Fruit fly (Drosophila melanogaster) whole organism, embryonic: ENCODE results near the gene CG45099.

Source experiments
- Antp ChIP-seq: fragments of 200-800 bp; sonication (Bioruptor generic); optimal IDR thresholded peaks from 3 replicates; lab custom pipeline; 2016; ENCODE audit warnings: missing biosample characterization, missing genetic modification characterization
- C15 ChIP-seq: fragments of 200-800 bp; sonication (Bioruptor generic); IDR thresholded peaks from 3 replicates; pipeline ENCODE4 v1.3.6; 2022; ENCODE audit warnings: missing biosample characterization, missing genetic modification characterization
- CG10321 ChIP-seq: fragments of 200-800 bp; sonication (Bioruptor generic); IDR thresholded peaks from 2 replicates; pipeline ENCODE4 v1.3.6; 2022; ENCODE audit warnings: missing biosample characterization, missing genetic modification characterization
- CG16779 ChIP-seq: fragments of 200-800 bp; sonication (Bioruptor generic); IDR thresholded peaks from 2 replicates; pipeline ENCODE4 v1.3.6; 2022; ENCODE audit warnings: missing biosample characterization, missing genetic modification characterization
- CG2120 ChIP-seq: fragments of 200-800 bp; sonication (Bioruptor generic); optimal IDR thresholded peaks from 3 replicates; lab custom pipeline; 2016; ENCODE audit warnings: missing biosample characterization, missing genetic modification characterization
- CG30020 ChIP-seq: fragments of 200-800 bp; optimal IDR thresholded peaks from 2 replicates; lab custom pipeline; 2019; ENCODE audit warnings: missing biosample characterization, mild to moderate bottlenecking, missing genetic modification characterization, moderate library complexity
- CG3065 ChIP-seq: fragments of 200-800 bp; sonication (Bioruptor generic); optimal IDR thresholded peaks from 2 replicates; lab custom pipeline; 2016; ENCODE audit warnings: missing biosample characterization, missing genetic modification characterization
- CG31224 ChIP-seq: fragments of 200-800 bp; sonication (Bioruptor generic); IDR thresholded peaks from 2 replicates; pipeline ENCODE4 v1.3.6; 2022; ENCODE audit warnings: missing biosample characterization, missing genetic modification characterization
- CG31441 ChIP-seq: fragments of 200-800 bp; sonication (Bioruptor generic); IDR thresholded peaks from 2 replicates; pipeline ENCODE4 v1.3.6; 2022; ENCODE audit warnings: missing biosample characterization, missing genetic modification characterization
- CG34224 ChIP-seq: fragments of 200-800 bp; sonication (Bioruptor generic); IDR thresholded peaks from 3 replicates; pipeline ENCODE4 v1.3.6; 2022; ENCODE audit warnings: missing biosample characterization, missing genetic modification characterization; ENCODE audit not compliant: partially characterized antibody
- CG34422 ChIP-seq: fragments of 200-800 bp; sonication (Bioruptor generic); IDR thresholded peaks from 3 replicates; pipeline ENCODE4 v1.3.6; 2022; ENCODE audit warnings: missing biosample characterization, missing genetic modification characterization
- CG3726 ChIP-seq: fragments of 200-800 bp; sonication (Bioruptor generic); IDR thresholded peaks from 3 replicates; pipeline ENCODE4, ENCODE4 v1.3.6; 2022; ENCODE audit warnings: missing biosample characterization, missing genetic modification characterization
- CG7357 ChIP-seq: fragments of 200-800 bp; sonication (Bioruptor generic); IDR thresholded peaks from 3 replicates; pipeline ENCODE4 v1.3.6; 2022; ENCODE audit warnings: missing biosample characterization, missing genetic modification characterization
- CG7745 ChIP-seq: fragments of 200-800 bp; sonication (Bioruptor generic); optimal IDR thresholded peaks from 2 replicates; lab custom pipeline; 2018; ENCODE audit warnings: missing biosample characterization, mild to moderate bottlenecking, missing genetic modification characterization, moderate library complexity
- CG8281 ChIP-seq: fragments of 200-800 bp; sonication (Bioruptor generic); optimal IDR thresholded peaks from 2 replicates; lab custom pipeline; 2018; ENCODE audit warnings: missing biosample characterization, mild to moderate bottlenecking, missing genetic modification characterization, moderate library complexity
- CG8359 ChIP-seq: fragments of 200-800 bp; sonication (Bioruptor generic); optimal IDR thresholded peaks from 2 replicates; lab custom pipeline; 2017; ENCODE audit warnings: missing biosample characterization, mild to moderate bottlenecking, missing genetic modification characterization, borderline replicate concordance
- CG9437 ChIP-seq: fragments of 200-800 bp; sonication (Bioruptor generic); optimal IDR thresholded peaks from 2 replicates; lab custom pipeline; 2018; ENCODE audit warnings: missing biosample characterization, mild to moderate bottlenecking, missing genetic modification characterization
- Dip2 ChIP-seq: fragments of 200-800 bp; sonication (Bioruptor generic); IDR thresholded peaks from 2 replicates; pipeline ENCODE4 v1.3.6; 2022; ENCODE audit warnings: missing biosample characterization, missing genetic modification characterization
- E2f1 ChIP-seq: fragments of 200-800 bp; sonication (Bioruptor generic); IDR thresholded peaks from 2 replicates; pipeline ENCODE4 v1.3.6; 2022; ENCODE audit warnings: missing biosample characterization, missing genetic modification characterization
- GATAe ChIP-seq: fragments of 200-800 bp; sonication (Bioruptor generic); conservative IDR thresholded peaks from 2 replicates; pipeline ENCODE4 v1.3.6; 2022; ENCODE audit warnings: missing biosample characterization, missing genetic modification characterization
- Gsc ChIP-seq: fragments of 200-800 bp; sonication (Bioruptor generic); IDR thresholded peaks from 2 replicates; pipeline ENCODE4 v1.3.6; 2022; ENCODE audit warnings: missing biosample characterization, missing genetic modification characterization
- HLH4C ChIP-seq: fragments of 200-800 bp; sonication (Bioruptor generic); IDR thresholded peaks from 3 replicates; pipeline ENCODE4 v1.3.6; 2022; ENCODE audit warnings: missing biosample characterization, missing genetic modification characterization; ENCODE audit not compliant: partially characterized antibody
- HmgZ ChIP-seq: fragments of 200-800 bp; sonication (Bioruptor generic); optimal IDR thresholded peaks from 2 replicates; lab custom pipeline; 2018; ENCODE audit warnings: missing biosample characterization, mild to moderate bottlenecking, missing genetic modification characterization
- Lhr ChIP-seq: fragments of 200-800 bp; sonication (Bioruptor generic); optimal IDR thresholded peaks from 3 replicates; lab custom pipeline; 2017; ENCODE audit warnings: mild to moderate bottlenecking, missing biosample characterization, missing genetic modification reagents, missing genetic modification characterization
- Nf-YC ChIP-seq: fragments of 200-800 bp; optimal IDR thresholded peaks from 3 replicates; lab custom pipeline; 2019; ENCODE audit warnings: missing biosample characterization, mild to moderate bottlenecking, missing genetic modification characterization, moderate library complexity
- Oaz ChIP-seq: fragments of 200-800 bp; sonication (Bioruptor generic); IDR thresholded peaks from 2 replicates; pipeline ENCODE4 v1.3.6; 2022; ENCODE audit warnings: missing biosample characterization, missing genetic modification characterization
- Oli ChIP-seq: fragments of 200-800 bp; sonication (Bioruptor generic); optimal IDR thresholded peaks from 2 replicates; lab custom pipeline; 2018; ENCODE audit warnings: missing biosample characterization, mild to moderate bottlenecking, missing genetic modification characterization, moderate library complexity
- Sox100B ChIP-seq: fragments of 200-800 bp; sonication (Bioruptor generic); optimal IDR thresholded peaks from 3 replicates; lab custom pipeline; 2018; ENCODE audit warnings: missing biosample characterization, mild to moderate bottlenecking, missing genetic modification characterization
- Sry-δ ChIP-seq: fragments of 200-800 bp; sonication (Bioruptor generic); optimal IDR thresholded peaks from 2 replicates; lab custom pipeline; 2016; ENCODE audit warnings: missing biosample characterization, missing genetic modification characterization
- cas ChIP-seq: fragments of 200-800 bp; sonication (Bioruptor generic); IDR thresholded peaks from 2 replicates; pipeline ENCODE4 v1.3.6; 2022; ENCODE audit warnings: missing biosample characterization, missing genetic modification characterization
- chn ChIP-seq: fragments of 200-800 bp; sonication (Bioruptor generic); optimal IDR thresholded peaks from 2 replicates; lab custom pipeline; 2016; ENCODE audit warnings: missing biosample characterization, missing genetic modification characterization
- corto ChIP-seq: fragments of 200-800 bp; sonication (Bioruptor generic); optimal IDR thresholded peaks from 2 replicates; lab custom pipeline; 2016; ENCODE audit warnings: missing biosample characterization, mild to moderate bottlenecking, missing genetic modification characterization, moderate library complexity
- crc ChIP-seq: fragments of 200-800 bp; sonication (Bioruptor generic); optimal IDR thresholded peaks from 2 replicates; lab custom pipeline; 2016; ENCODE audit warnings: missing biosample characterization, missing genetic modification characterization
- croc ChIP-seq: fragments of 200-800 bp; sonication (Bioruptor generic); conservative IDR thresholded peaks from 3 replicates; pipeline ENCODE4 v1.3.6; 2022; ENCODE audit warnings: missing biosample characterization, missing genetic modification characterization
- dysf ChIP-seq: fragments of 200-800 bp; sonication (Bioruptor generic); IDR thresholded peaks from 3 replicates; pipeline ENCODE4 v1.3.6; 2022; ENCODE audit warnings: missing biosample characterization, missing genetic modification characterization
- fd102C ChIP-seq: fragments of 200-800 bp; sonication (Bioruptor generic); optimal IDR thresholded peaks from 2 replicates; lab custom pipeline; 2018; ENCODE audit warnings: missing biosample characterization, mild to moderate bottlenecking, missing genetic modification characterization, moderate library complexity
- fru ChIP-seq: fragments of >200 bp; optimal IDR thresholded peaks from 2 replicates; lab custom pipeline; 2017
- jing ChIP-seq: fragments of 200-800 bp; sonication (Bioruptor generic); optimal IDR thresholded peaks from 2 replicates; lab custom pipeline; 2018; ENCODE audit warnings: missing biosample characterization, mild to moderate bottlenecking, missing genetic modification characterization
- klu ChIP-seq: fragments of 200-800 bp; sonication (Bioruptor generic); IDR thresholded peaks from 2 replicates; pipeline ENCODE4 v1.3.6; 2022; ENCODE audit warnings: missing biosample characterization, missing genetic modification characterization
- mld ChIP-seq: fragments of 200-800 bp; sonication (Bioruptor generic); IDR thresholded peaks from 3 replicates; pipeline ENCODE4 v1.3.6; 2022; ENCODE audit warnings: missing biosample characterization, missing genetic modification characterization; ENCODE audit not compliant: partially characterized antibody
- pros ChIP-seq: fragments of 200-800 bp; sonication (Bioruptor generic); optimal IDR thresholded peaks from 3 replicates; lab custom pipeline; 2019; ENCODE audit warnings: missing biosample characterization, mild to moderate bottlenecking, missing genetic modification characterization, moderate library complexity
- pzg ChIP-seq: fragments of 200-800 bp; sonication (Bioruptor generic); optimal IDR thresholded peaks from 3 replicates; lab custom pipeline; 2018; ENCODE audit warnings: missing biosample characterization, mild to moderate bottlenecking, missing genetic modification characterization, moderate library complexity
- scrt ChIP-seq: fragments of 200-800 bp; sonication (Bioruptor generic); optimal IDR thresholded peaks from 2 replicates; lab custom pipeline; 2018; ENCODE audit warnings: missing biosample characterization, mild to moderate bottlenecking, missing genetic modification characterization, moderate library complexity
- sens-2 ChIP-seq: fragments of 200-800 bp; sonication (Bioruptor generic); IDR thresholded peaks from 2 replicates; pipeline ENCODE4 v1.3.6; 2022; ENCODE audit warnings: missing biosample characterization, missing genetic modification characterization
- sisA ChIP-seq: fragments of 200-800 bp; sonication (Bioruptor generic); IDR thresholded peaks from 2 replicates; pipeline ENCODE4 v1.3.6; 2022; ENCODE audit warnings: missing biosample characterization, missing genetic modification characterization
- slou ChIP-seq: fragments of 200-800 bp; sonication (Bioruptor generic); optimal IDR thresholded peaks from 3 replicates; lab custom pipeline; 2016; ENCODE audit warnings: missing biosample characterization, missing genetic modification characterization
- sqz ChIP-seq: fragments of 200-800 bp; sonication (Bioruptor generic); optimal IDR thresholded peaks from 3 replicates; lab custom pipeline; 2018; ENCODE audit warnings: missing biosample characterization, mild to moderate bottlenecking, missing genetic modification characterization
- tgo ChIP-seq: fragments of 200-800 bp; sonication (Bioruptor generic); IDR thresholded peaks from 3 replicates; pipeline ENCODE4 v1.3.6; 2022; ENCODE audit warnings: missing biosample characterization, missing genetic modification characterization
- trh ChIP-seq: fragments of 200-800 bp; sonication (Bioruptor generic); optimal IDR thresholded peaks from 2 replicates; lab custom pipeline; 2016; ENCODE audit warnings: missing biosample characterization, missing genetic modification characterization
- usp ChIP-seq: fragments of >200 bp; optimal IDR thresholded peaks from 2 replicates; lab custom pipeline; 2017; ENCODE audit warnings: missing biosample characterization, missing genetic modification characterization
- yki ChIP-seq: fragments of >200 bp; optimal IDR thresholded peaks from 3 replicates; lab custom pipeline; 2018
- zf30C ChIP-seq: fragments of 200-800 bp; sonication (Bioruptor generic); optimal IDR thresholded peaks from 3 replicates; lab custom pipeline; 2018; ENCODE audit warnings: missing biosample characterization, mild to moderate bottlenecking, missing genetic modification characterization

CG45099 gene

DNA sequence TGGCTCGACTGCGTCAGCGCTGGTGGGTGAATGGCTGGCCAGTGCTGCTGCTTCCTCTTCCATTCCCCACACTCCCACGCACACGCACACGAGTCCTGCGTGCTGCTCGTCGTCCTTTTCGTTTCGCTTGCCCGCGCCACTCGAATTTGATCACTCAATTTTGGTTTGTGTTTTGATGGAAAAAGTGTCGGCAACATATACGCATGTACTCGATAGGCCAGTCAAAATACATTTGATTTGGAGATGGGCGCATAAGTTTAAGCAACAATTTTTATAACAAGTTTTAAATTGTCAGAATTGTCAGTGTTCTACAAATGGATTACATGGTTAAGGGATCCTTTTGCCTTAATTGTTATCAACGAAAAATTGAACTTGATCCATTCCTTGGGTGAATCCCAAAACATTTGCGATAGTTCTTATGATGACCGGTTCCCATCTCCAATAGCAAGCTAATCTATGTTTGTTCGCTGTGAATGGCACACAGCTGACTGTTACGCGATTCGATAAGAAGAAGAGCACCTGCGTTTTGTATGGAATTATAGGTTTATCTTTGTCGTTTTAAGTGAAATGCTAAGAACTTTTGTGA is 11.0 kb downstream of the CG45099 start, which contains the start of the genes Mitofilin and mRpL35 (continued):
- TF ChIP-seq trh (GFP tag; lab: Kevin White, UChicago) (no peak), fru (lab: Kevin White, UChicago) (no peak), CG9437 (GFP tag; lab: Kevin White, UChicago) (peak; percentile 99), yki (peak; percentile 84), pros (no peak), CG8281 (tag; lab: Kevin White, UChicago) (no peak), Sry-δ (GFP tag; lab: Kevin White, UChicago) (peak; percentile 94), CG30020 (peak; percentile 17), mld (GFP tag; lab: Robert Waterston, UW) (no peak), Antp (GFP tag; lab: Kevin White, UChicago) (peak; percentile 71), GATAe (GFP tag; lab: Robert Waterston, UW) (peak; percentile 47; the same call in 1 of the 2 replicates), usp (no peak), scrt (GFP tag; lab: Kevin White, UChicago) (no peak), corto (GFP tag; lab: Kevin White, UChicago) (no peak), cas (no peak), jing (GFP tag; lab: Kevin White, UChicago) (no peak), CG31441 (GFP tag; lab: Robert Waterston, UW) (no peak), crc (GFP tag; lab: Kevin White, UChicago) (no peak), CG2120 (GFP tag; lab: Kevin White, UChicago) (peak; percentile 69), CG8359 (GFP tag; lab: Kevin White, UChicago) (no peak), Nf-YC (tag; lab: Kevin White, UChicago) (peak; percentile 48), CG34224 (GFP tag; lab: Robert Waterston, UW) (0 out of 3 replicates have a peak, but pooled peaks have one; percentile 24), CG3065 (GFP tag; lab: Kevin White, UChicago) (no peak), Lhr (GFP tag; lab: Kevin White, UChicago) (peak; percentile 30), zf30C (no peak), CG10321 (no peak), Sox100B (no peak), dysf (GFP tag; lab: Robert Waterston, UW) (peak; percentile 23; the same call in 1 of the 3 replicates), C15 (GFP tag; lab: Robert Waterston, UW) (no peak), CG31224 (GFP tag; lab: Robert Waterston, UW) (no peak), CG7357 (GFP tag; lab: Robert Waterston, UW) (no peak), pzg (GFP tag; lab: Kevin White, UChicago) (peak; percentile 50), croc (no peak), chn (peak; percentile 33), CG16779 (no peak), klu (GFP tag; lab: Robert Waterston, UW) (peak; percentile 52), slou (GFP tag; lab: Kevin White, UChicago) (peak; percentile 21), tgo (GFP tag; lab: Robert Waterston, UW) (no peak), CG34422 (no peak), HLH4C (GFP tag; lab: Robert Waterston, UW) (peak; percentile 33; the same call in 1 of the 3 replicates), fd102C (GFP tag; lab: Kevin White, UChicago) (no peak), sisA (GFP tag; lab: Robert Waterston, UW) (no peak), E2f1 (no peak), Oaz (GFP tag; lab: Robert Waterston, UW) (no peak), Oli (tag; lab: Kevin White, UChicago) (peak; percentile 10), CG3726 (GFP tag; lab: Robert Waterston, UW) (no peak), Dip2 (GFP tag; lab: Robert Waterston, UW) (no peak), sens-2 (GFP tag; lab: Robert Waterston, UW) (no peak), Gsc (GFP tag; lab: Robert Waterston, UW) (no peak), CG7745 (no peak), sqz (GFP tag; lab: Kevin White, UChicago) (no peak), HmgZ (peak; percentile 9)
